Fruit fly (Drosophila melanogaster) whole organism, embryonic: ENCODE measurements around the gene unc-4.

Source experiments
- Adf1 ChIP-seq: fragments of 200-800 bp; sonication (Bioruptor generic); IDR thresholded peaks from 2 replicates; pipeline ENCODE4 v1.3.6; 2022; ENCODE audit warnings: missing biosample characterization, missing genetic modification characterization
- B-H2 ChIP-seq: fragments of 200-800 bp; sonication (Bioruptor generic); optimal IDR thresholded peaks from 2 replicates; lab custom pipeline; 2018; ENCODE audit warnings: missing biosample characterization, mild to moderate bottlenecking, missing genetic modification characterization
- BEAF-32 ChIP-seq: fragments of 200-800 bp; sonication (Bioruptor generic); optimal IDR thresholded peaks from 3 replicates; lab custom pipeline; 2017; ENCODE audit warnings: missing biosample characterization, missing genetic modification characterization, mild to moderate bottlenecking, moderate library complexity, missing genetic modification reagents
- CG11085 ChIP-seq: fragments of 200-800 bp; sonication (Bioruptor generic); IDR thresholded peaks from 2 replicates; pipeline ENCODE4 v1.3.6; 2022; ENCODE audit warnings: missing biosample characterization, missing genetic modification characterization
- CG11456 ChIP-seq: fragments of 200-800 bp; sonication (Bioruptor generic); IDR thresholded peaks from 3 replicates; pipeline ENCODE4 v1.3.6; 2022; ENCODE audit warnings: missing biosample characterization, missing genetic modification characterization
- CG11560 ChIP-seq: fragments of 200-800 bp; sonication (Bioruptor generic); IDR thresholded peaks from 3 replicates; pipeline ENCODE4 v1.3.6; 2022; ENCODE audit warnings: missing biosample characterization, missing genetic modification characterization
- CG12104 ChIP-seq: fragments of 200-800 bp; sonication (Bioruptor generic); optimal IDR thresholded peaks from 3 replicates; lab custom pipeline; 2016; ENCODE audit warnings: missing biosample characterization, missing genetic modification characterization
- CG1233 ChIP-seq: fragments of 200-800 bp; sonication (Bioruptor generic); optimal IDR thresholded peaks from 4 replicates; lab custom pipeline; 2018; ENCODE audit warnings: missing biosample characterization, mild to moderate bottlenecking, missing genetic modification characterization
- CG1529 ChIP-seq: fragments of 200-800 bp; sonication (Bioruptor generic); optimal IDR thresholded peaks from 3 replicates; lab custom pipeline; 2018; ENCODE audit warnings: missing biosample characterization, missing genetic modification characterization
- CG15479 ChIP-seq: fragments of 200-800 bp; sonication (Bioruptor generic); optimal IDR thresholded peaks from 3 replicates; lab custom pipeline; 2019; ENCODE audit warnings: missing biosample characterization, mild to moderate bottlenecking, missing genetic modification characterization, moderate library complexity
- CG1603 ChIP-seq: fragments of 200-800 bp; sonication (Bioruptor generic); optimal IDR thresholded peaks from 2 replicates; lab custom pipeline; 2019; ENCODE audit warnings: missing biosample characterization, mild to moderate bottlenecking, missing genetic modification characterization, moderate library complexity
- CG17328 ChIP-seq: fragments of 200-800 bp; sonication (Bioruptor generic); IDR thresholded peaks from 2 replicates; pipeline ENCODE4 v1.3.6; 2022; ENCODE audit warnings: missing biosample characterization, missing genetic modification characterization
- CG17612 ChIP-seq: fragments of 200-800 bp; sonication (Bioruptor generic); IDR thresholded peaks from 2 replicates; pipeline ENCODE4 v1.3.6; 2022; ENCODE audit warnings: missing biosample characterization, missing genetic modification characterization
- CG18262 ChIP-seq: fragments of 200-800 bp; optimal IDR thresholded peaks from 3 replicates; lab custom pipeline; 2019; ENCODE audit warnings: missing biosample characterization, mild to moderate bottlenecking, missing genetic modification characterization, moderate library complexity
- CG2129 ChIP-seq: fragments of 200-800 bp; sonication (Bioruptor generic); IDR thresholded peaks from 2 replicates; pipeline ENCODE4 v1.3.6; 2022; ENCODE audit warnings: missing biosample characterization, missing genetic modification characterization; ENCODE audit not compliant: partially characterized antibody
- CG30431 ChIP-seq: fragments of 200-800 bp; sonication (Bioruptor generic); optimal IDR thresholded peaks from 2 replicates; lab custom pipeline; 2017; ENCODE audit warnings: missing biosample characterization, missing genetic modification characterization
- CG33213 ChIP-seq: fragments of 200-800 bp; sonication (Bioruptor generic); optimal IDR thresholded peaks from 3 replicates; lab custom pipeline; 2016; ENCODE audit warnings: missing biosample characterization, missing genetic modification characterization
- CG34224 ChIP-seq: fragments of 200-800 bp; sonication (Bioruptor generic); IDR thresholded peaks from 3 replicates; pipeline ENCODE4 v1.3.6; 2022; ENCODE audit warnings: missing biosample characterization, missing genetic modification characterization; ENCODE audit not compliant: partially characterized antibody
- CG6813 ChIP-seq: fragments of 200-800 bp; sonication (Bioruptor generic); optimal IDR thresholded peaks from 2 replicates; lab custom pipeline; 2017; ENCODE audit warnings: missing biosample characterization, missing genetic modification characterization, mild to moderate bottlenecking, moderate library complexity, missing genetic modification reagents
- CG8359 ChIP-seq: fragments of 200-800 bp; sonication (Bioruptor generic); optimal IDR thresholded peaks from 2 replicates; lab custom pipeline; 2017; ENCODE audit warnings: missing biosample characterization, mild to moderate bottlenecking, missing genetic modification characterization, borderline replicate concordance
- D19A ChIP-seq: fragments of 200-800 bp; optimal IDR thresholded peaks from 3 replicates; lab custom pipeline; 2019; ENCODE audit warnings: missing biosample characterization, mild to moderate bottlenecking, missing genetic modification characterization, moderate library complexity
- Dbx ChIP-seq: fragments of 200-800 bp; sonication (Bioruptor generic); IDR thresholded peaks from 3 replicates; pipeline ENCODE4 v1.3.6; 2022; ENCODE audit warnings: missing biosample characterization, missing genetic modification characterization
- Doc2 ChIP-seq: fragments of 200-800 bp; sonication (Bioruptor generic); IDR thresholded peaks from 2 replicates; pipeline ENCODE4 v1.3.6; 2022; ENCODE audit warnings: missing biosample characterization, missing genetic modification characterization
- Drgx ChIP-seq: fragments of 200-800 bp; sonication (Bioruptor generic); IDR thresholded peaks from 2 replicates; pipeline ENCODE4 v1.3.6; 2022; ENCODE audit warnings: missing biosample characterization, missing genetic modification characterization
- E2f2 ChIP-seq: fragments of 200-800 bp; sonication (Bioruptor generic); IDR thresholded peaks from 2 replicates; pipeline ENCODE4 v1.3.6; 2022; ENCODE audit warnings: missing biosample characterization, missing genetic modification characterization
- Gug ChIP-seq: fragments of 200-800 bp; sonication (Bioruptor generic); IDR thresholded peaks from 4 replicates; pipeline ENCODE4 v1.3.6; 2022; ENCODE audit warnings: missing biosample characterization, missing genetic modification characterization
- HLHmδ ChIP-seq: fragments of 200-800 bp; sonication (Bioruptor generic); optimal IDR thresholded peaks from 2 replicates; lab custom pipeline; 2018; ENCODE audit warnings: missing biosample characterization, mild to moderate bottlenecking, missing genetic modification characterization, moderate library complexity
- Mad ChIP-seq: fragments of 200-800 bp; sonication (Bioruptor generic); optimal IDR thresholded peaks from 2 replicates; lab custom pipeline; 2016; ENCODE audit warnings: missing biosample characterization, missing genetic modification characterization
- Max ChIP-seq: fragments of 200-800 bp; sonication (Bioruptor generic); optimal IDR thresholded peaks from 2 replicates; lab custom pipeline; 2016; ENCODE audit warnings: missing biosample characterization, mild to moderate bottlenecking, missing genetic modification characterization
- Mes4 ChIP-seq: fragments of 200-800 bp; sonication (Bioruptor generic); optimal IDR thresholded peaks from 2 replicates; lab custom pipeline; 2016; ENCODE audit warnings: missing biosample characterization, missing genetic modification characterization
- Side ChIP-seq: fragments of 200-800 bp; sonication (Bioruptor generic); optimal IDR thresholded peaks from 2 replicates; lab custom pipeline; 2016; ENCODE audit warnings: missing biosample characterization, missing genetic modification characterization
- Stat92E ChIP-seq, 3 experiments: fragments of >200 bp in 2 of 3; fragments of 200-800 bp in 1 of 3; sonication (Bioruptor generic) in 1 of 3; optimal IDR thresholded peaks; 2 replicates each; lab custom pipeline; 2017 to 2019; ENCODE audit warnings: missing biosample characterization in 3 of 3, missing genetic modification characterization in 3 of 3, mild to moderate bottlenecking in 1 of 3, moderate library complexity in 1 of 3
- Usf ChIP-seq: fragments of 200-800 bp; sonication (Bioruptor generic); optimal IDR thresholded peaks from 2 replicates; lab custom pipeline; 2017; ENCODE audit warnings: missing genotype, missing biosample characterization, missing genetic modification characterization
- br ChIP-seq: fragments of >200 bp; optimal IDR thresholded peaks from 2 replicates; lab custom pipeline; 2017
- chn ChIP-seq: fragments of 200-800 bp; sonication (Bioruptor generic); optimal IDR thresholded peaks from 2 replicates; lab custom pipeline; 2016; ENCODE audit warnings: missing biosample characterization, missing genetic modification characterization
- crol ChIP-seq: fragments of 200-800 bp; sonication (Bioruptor generic); IDR thresholded peaks from 2 replicates; pipeline ENCODE4 v1.3.6; 2022; ENCODE audit warnings: missing biosample characterization, missing genetic modification characterization
- crp ChIP-seq, 2 experiments: fragments of 200-800 bp; sonication (Bioruptor generic); optimal IDR thresholded peaks; 2 replicates in 1 of 2; 3 replicates in 1 of 2; lab custom pipeline; 2017; ENCODE audit warnings: missing biosample characterization in 2 of 2, missing genetic modification characterization in 2 of 2, mild to moderate bottlenecking in 1 of 2, moderate library complexity in 1 of 2
- en ChIP-seq: fragments of 200-800 bp; sonication (Bioruptor generic); optimal IDR thresholded peaks from 2 replicates; lab custom pipeline; 2016; ENCODE audit warnings: missing biosample characterization, missing genetic modification characterization
- fru ChIP-seq: fragments of >200 bp; optimal IDR thresholded peaks from 2 replicates; lab custom pipeline; 2017
- gem ChIP-seq: fragments of 200-800 bp; sonication (Bioruptor generic); optimal IDR thresholded peaks from 2 replicates; lab custom pipeline; 2019; ENCODE audit warnings: missing biosample characterization, mild to moderate bottlenecking, missing genetic modification characterization, moderate library complexity
- hbn ChIP-seq: fragments of 200-800 bp; sonication (Bioruptor generic); IDR thresholded peaks from 2 replicates; pipeline ENCODE4 v1.3.6; 2022; ENCODE audit warnings: missing biosample characterization, missing genetic modification characterization; ENCODE audit not compliant: partially characterized antibody
- kni ChIP-seq: fragments of 200-800 bp; sonication (Bioruptor generic); optimal IDR thresholded peaks from 3 replicates; lab custom pipeline; 2017; ENCODE audit warnings: mild to moderate bottlenecking, missing biosample characterization, missing genetic modification reagents, missing genetic modification characterization
- p53 ChIP-seq: fragments of 200-800 bp; sonication (Bioruptor generic); optimal IDR thresholded peaks from 2 replicates; lab custom pipeline; 2016; ENCODE audit warnings: missing biosample characterization, missing genetic modification characterization
- pum ChIP-seq: fragments of 200-800 bp; sonication (Bioruptor generic); optimal IDR thresholded peaks from 2 replicates; lab custom pipeline; 2016; ENCODE audit warnings: missing biosample characterization, missing genetic modification characterization
- rib ChIP-seq: fragments of 200-800 bp; sonication (Bioruptor generic); IDR thresholded peaks from 2 replicates; pipeline ENCODE4 v1.3.6; 2022; ENCODE audit warnings: missing biosample characterization, missing genetic modification characterization
- ro ChIP-seq: fragments of 200-800 bp; sonication (Bioruptor generic); IDR thresholded peaks from 2 replicates; pipeline ENCODE4 v1.3.6; 2022; ENCODE audit warnings: missing biosample characterization, missing genetic modification characterization
- shn ChIP-seq: fragments of 200-800 bp; sonication (Bioruptor generic); optimal IDR thresholded peaks from 3 replicates; lab custom pipeline; 2016; ENCODE audit warnings: missing biosample characterization, missing genetic modification characterization
- sisA ChIP-seq: fragments of 200-800 bp; sonication (Bioruptor generic); IDR thresholded peaks from 2 replicates; pipeline ENCODE4 v1.3.6; 2022; ENCODE audit warnings: missing biosample characterization, missing genetic modification characterization
- stc ChIP-seq: fragments of 200-800 bp; sonication (Bioruptor generic); IDR thresholded peaks from 2 replicates; pipeline ENCODE4 v1.3.6; 2022; ENCODE audit warnings: missing biosample characterization, missing genetic modification characterization
- tap ChIP-seq: fragments of 200-800 bp; optimal IDR thresholded peaks from 3 replicates; lab custom pipeline; 2019; ENCODE audit warnings: missing biosample characterization, mild to moderate bottlenecking, missing genetic modification characterization, moderate library complexity
- trem ChIP-seq: fragments of 200-800 bp; optimal IDR thresholded peaks from 3 replicates; lab custom pipeline; 2019; ENCODE audit warnings: missing biosample characterization, mild to moderate bottlenecking, missing genetic modification characterization, moderate library complexity
- vfl ChIP-seq: fragments of 200-800 bp; sonication (Bioruptor generic); optimal IDR thresholded peaks from 2 replicates; lab custom pipeline; 2016; ENCODE audit warnings: missing biosample characterization, missing genetic modification characterization

The unc-4 gene

dm6 chrX:17751658-17752057 lies 16.7 kb upstream of the unc-4 start (continued):
- no peak for TF ChIP-seq E2f2
- peak; percentile 87 for TF ChIP-seq CG11456 (GFP tag; lab: Robert Waterston, UW)
- no peak for TF ChIP-seq HLHmδ (GFP tag; lab: Kevin White, UChicago)
- 0 out of 4 replicates have a peak, but pooled peaks have one; percentile 20 for TF ChIP-seq Gug (GFP tag; lab: Robert Waterston, UW)
- peak; percentile 57 for TF ChIP-seq gem
- TF ChIP-seq CG15479 (GFP tag; lab: Kevin White, UChicago), result no peak
- no peak for TF ChIP-seq CG34224 (GFP tag; lab: Robert Waterston, UW)
- peak; percentile 31 for TF ChIP-seq Side
- TF ChIP-seq Usf (GFP tag; lab: Kevin White, UChicago), result no peak
- no peak for TF ChIP-seq Max (GFP tag; lab: Kevin White, UChicago)
- TF ChIP-seq chn (GFP tag; lab: Kevin White, UChicago), result peak; percentile 40
- TF ChIP-seq CG12104 (GFP tag; lab: Kevin White, UChicago), result no peak
- no peak for TF ChIP-seq CG1529
- TF ChIP-seq hbn, result no peak
- no peak for TF ChIP-seq CG1233 (GFP tag; lab: Kevin White, UChicago)
- TF ChIP-seq shn, result peak; percentile 35
- no peak for TF ChIP-seq Doc2 (GFP tag; lab: Robert Waterston, UW)
- TF ChIP-seq CG17612 (GFP tag; lab: Robert Waterston, UW), result no peak
- TF ChIP-seq CG6813 (GFP tag; lab: Kevin White, UChicago), result no peak
- TF ChIP-seq CG11560 (tag; lab: Robert Waterston, UW), result no peak
- TF ChIP-seq Stat92E (GFP tag; optimal IDR thresholded peaks at IDR 0.05; lab: Kevin White, UChicago), result peak in 1 of 3 experiments; percentile 30
- no peak for TF ChIP-seq Drgx (GFP tag; lab: Robert Waterston, UW)
- peak; percentile 9 for TF ChIP-seq CG18262 (tag; lab: Kevin White, UChicago)
- TF ChIP-seq br (lab: Kevin White, UChicago), result no peak
- TF ChIP-seq CG33213 (GFP tag; lab: Kevin White, UChicago), result peak; percentile 52
- TF ChIP-seq CG17328 (GFP tag; lab: Robert Waterston, UW), result no peak
- peak; percentile 49 for TF ChIP-seq CG1603 (tag; lab: Kevin White, UChicago)
- TF ChIP-seq rib (GFP tag; lab: Robert Waterston, UW), result no peak
- no peak for TF ChIP-seq BEAF-32 (GFP tag; lab: Kevin White, UChicago)
- no peak for TF ChIP-seq Mad
- no peak for TF ChIP-seq en (GFP tag; lab: Kevin White, UChicago)
- TF ChIP-seq crp (GFP tag; optimal IDR thresholded peaks at IDR 0.05; lab: Kevin White, UChicago), result no peak
- peak; percentile 51 for TF ChIP-seq CG11085
- TF ChIP-seq CG2129 (GFP tag; lab: Robert Waterston, UW), result no peak
- peak; percentile 42 for TF ChIP-seq trem (tag; lab: Kevin White, UChicago)
- no peak for TF ChIP-seq tap
- peak; percentile 28 for TF ChIP-seq CG30431
- peak; percentile 14 for TF ChIP-seq Adf1
- TF ChIP-seq fru (lab: Kevin White, UChicago), result no peak
- TF ChIP-seq vfl (GFP tag; lab: Kevin White, UChicago), result no peak
- TF ChIP-seq ro, result no peak
- TF ChIP-seq kni (GFP tag; lab: Kevin White, UChicago), result no peak
- peak; percentile 66 for TF ChIP-seq sisA (GFP tag; lab: Robert Waterston, UW)
- TF ChIP-seq B-H2 (GFP tag; lab: Kevin White, UChicago), result peak; percentile 7
- peak; percentile 58 for TF ChIP-seq pum
- no peak for TF ChIP-seq Mes4 (GFP tag; lab: Kevin White, UChicago)
- no peak for TF ChIP-seq crol
- no peak for TF ChIP-seq D19A (tag; lab: Kevin White, UChicago)
- peak; percentile 45 for TF ChIP-seq p53
- TF ChIP-seq CG8359 (GFP tag; lab: Kevin White, UChicago), result no peak
- no peak for TF ChIP-seq stc (GFP tag; lab: Robert Waterston, UW)
- TF ChIP-seq Dbx (GFP tag; lab: Robert Waterston, UW), result peak; percentile 25; the same call in 1 of the 3 replicates
